Worm (Caenorhabditis elegans) whole organism, early embryonic: Measurements from ENCODE around the gene Y43F8C.13.

Source experiments
- ama-1 ChIP-seq: fragments of 150-350 bp; optimal IDR thresholded peaks from 2 replicates; lab custom pipeline; 2014
- tra-4 ChIP-seq: sonication (generic microtip); optimal IDR thresholded peaks from 2 replicates; lab custom pipeline; 2017; ENCODE audit warnings: missing genetic modification characterization, missing compliant biosample characterization

ce11 chrV:19691954-19692353 lies 5.2 kb downstream of the Y43F8C.13 start:
- TF ChIP-seq ama-1 (lab: Kevin White, UChicago), result no peak
- no peak for TF ChIP-seq tra-4 (tag; lab: Kevin White, UChicago)
